Comparison of ENCODE assay signal across 4 worm cellular contexts in the genomic region with DNA sequence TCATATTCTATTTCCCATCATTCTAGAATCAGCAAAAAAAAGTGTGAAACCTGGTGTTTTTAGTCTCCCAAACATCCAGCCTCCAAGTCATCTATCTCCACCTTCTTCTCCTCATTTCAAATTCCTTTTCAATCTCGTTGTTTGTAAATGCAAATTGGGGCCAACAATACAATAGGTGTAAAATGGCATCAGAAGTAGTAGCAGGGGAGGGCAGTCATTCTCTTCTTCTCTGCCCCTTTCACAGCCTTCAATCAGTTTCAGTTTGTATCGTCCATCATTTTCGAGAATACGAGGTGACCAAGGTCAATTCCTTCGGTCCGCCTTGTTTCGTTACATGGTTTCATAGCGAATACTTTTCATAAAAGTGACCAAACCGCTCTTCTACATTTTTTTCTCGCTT.
A peak's percentile ranks its signal among the peaks of the same experiment; 100 is the strongest.
TF ChIP-seq lines count a peak whose summit lies in the region.

A gene (minus strand): TSS at position 229 of the 400 bp plus-strand sequence.

TF ChIP-seq in whole organism, L1 larva, 84 proteins besides CTCF, POLR2A, EP300 and RAD21:
- no peak for TF ChIP-seq ztf-11 (tag; optimal IDR thresholded peaks at IDR 0.05; lab: Kevin White, UChicago)
- peak; percentile 14 for TF ChIP-seq lin-14 (GFP tag; optimal IDR thresholded peaks at IDR 0.05; lab: Kevin White, UChicago)

TF ChIP-seq in whole organism, L2 larva, 48 proteins besides CTCF, POLR2A, EP300 and RAD21:
- TF ChIP-seq unc-62 (GFP tag; optimal IDR thresholded peaks at IDR 0.05; lab: Kevin White, UChicago) (no peak), lin-11 (tag; optimal IDR thresholded peaks at IDR 0.05; lab: Kevin White, UChicago) (no peak), skn-1 (tag; optimal IDR thresholded peaks at IDR 0.05; lab: Kevin White, UChicago) (no peak), dmd-4 (tag; optimal IDR thresholded peaks at IDR 0.05; lab: Kevin White, UChicago) (no peak), nhr-23 (tag; optimal IDR thresholded peaks at IDR 0.05; lab: Kevin White, UChicago) (no peak), nhr-25 (tag; optimal IDR thresholded peaks at IDR 0.05; lab: Kevin White, UChicago) (peak; percentile 4)
TF ChIP-seq in whole organism, L2 larva: peak in this region for 1.

TF ChIP-seq in whole organism, L3 larva, 47 proteins besides CTCF, POLR2A, EP300 and RAD21:
- TF ChIP-seq nhr-25 (tag; optimal IDR thresholded peaks at IDR 0.05; lab: Kevin White, UChicago) (peak; percentile 21), daf-12 (tag; optimal IDR thresholded peaks at IDR 0.05; lab: Kevin White, UChicago) (no peak)
TF ChIP-seq in whole organism, L3 larva: peak in this region for 1.

TF ChIP-seq in whole organism, L4 larva, 104 proteins besides CTCF, POLR2A, EP300 and RAD21:
- peak in 1 of 2 experiments; percentile 96 for TF ChIP-seq unc-62 (GFP tag; optimal IDR thresholded peaks at IDR 0.05 in 1 of 2; lab: Kevin White, UChicago)
- no peak for TF ChIP-seq unc-62 (tag; optimal IDR thresholded peaks at IDR 0.05; lab: Kevin White, UChicago)
- peak; percentile 59 for TF ChIP-seq aha-1 (tag; lab: Kevin White, UChicago)
- no peak for TF ChIP-seq nhr-102 (tag; optimal IDR thresholded peaks at IDR 0.05; lab: Kevin White, UChicago)
- no peak for TF ChIP-seq Y48G9A.11 (GFP tag; IDR thresholded peaks at IDR 0.05; lab: Robert Waterston, UW)
- TF ChIP-seq F10B5.3 (tag; optimal IDR thresholded peaks at IDR 0.05; lab: Kevin White, UChicago), result no peak
- TF ChIP-seq attf-4 (tag; optimal IDR thresholded peaks at IDR 0.05; lab: Kevin White, UChicago), result no peak
- TF ChIP-seq egl-43 (GFP tag; IDR thresholded peaks at IDR 0.05; lab: Robert Waterston, UW), result no peak
- no peak for TF ChIP-seq mxl-2 (GFP tag; conservative IDR thresholded peaks at IDR 0.05; lab: Robert Waterston, UW)
